Fruit fly (Drosophila melanogaster) whole organism, embryonic: ENCODE measurements around the gene CG31988.

Experiments
- BEAF-32 ChIP-seq: fragments of 200-800 bp; sonication (Bioruptor generic); optimal IDR thresholded peaks from 3 replicates; lab custom pipeline; 2017; ENCODE audit warnings: missing biosample characterization, missing genetic modification characterization, mild to moderate bottlenecking, moderate library complexity, missing genetic modification reagents
- CG10979 ChIP-seq: fragments of 200-800 bp; sonication (Bioruptor generic); optimal IDR thresholded peaks from 2 replicates; lab custom pipeline; 2018; ENCODE audit warnings: missing biosample characterization, mild to moderate bottlenecking, missing genetic modification characterization, moderate library complexity
- CG12391 ChIP-seq: fragments of 200-800 bp; sonication (Bioruptor generic); optimal IDR thresholded peaks from 3 replicates; lab custom pipeline; 2018; ENCODE audit warnings: missing biosample characterization, mild to moderate bottlenecking, missing genetic modification characterization, moderate library complexity
- CG1792 ChIP-seq: fragments of 200-800 bp; sonication (Bioruptor generic); optimal IDR thresholded peaks from 2 replicates; lab custom pipeline; 2016; ENCODE audit warnings: missing biosample characterization, missing genetic modification characterization
- CG30403 ChIP-seq: fragments of 200-800 bp; sonication (Bioruptor generic); optimal IDR thresholded peaks from 3 replicates; lab custom pipeline; 2016; ENCODE audit warnings: missing biosample characterization, missing genetic modification characterization
- CG5953 ChIP-seq: fragments of 200-800 bp; sonication (Bioruptor generic); IDR thresholded peaks from 2 replicates; pipeline ENCODE4 v1.3.6; 2022; ENCODE audit warnings: missing biosample characterization, missing genetic modification characterization
- CG7928 ChIP-seq: fragments of 200-800 bp; sonication (Bioruptor generic); optimal IDR thresholded peaks from 2 replicates; lab custom pipeline; 2017; ENCODE audit warnings: missing biosample characterization, mild to moderate bottlenecking, missing genetic modification characterization
- CG7963 ChIP-seq: fragments of 200-800 bp; sonication (Bioruptor generic); IDR thresholded peaks from 3 replicates; pipeline ENCODE4 v1.3.6; 2022; ENCODE audit warnings: missing biosample characterization, missing genetic modification characterization; ENCODE audit not compliant: partially characterized antibody
- CG8765 ChIP-seq: fragments of 200-800 bp; sonication (Bioruptor generic); IDR thresholded peaks from 2 replicates; pipeline ENCODE4 v1.3.6; 2022; ENCODE audit warnings: missing biosample characterization, missing genetic modification characterization
- CHES-1-like ChIP-seq: fragments of 200-800 bp; sonication (Bioruptor generic); optimal IDR thresholded peaks from 2 replicates; lab custom pipeline; 2016; ENCODE audit warnings: missing biosample characterization, missing genetic modification characterization
- Chrac-16 ChIP-seq: fragments of 200-800 bp; sonication (Bioruptor generic); optimal IDR thresholded peaks from 3 replicates; lab custom pipeline; 2016; ENCODE audit warnings: missing biosample characterization, missing genetic modification characterization
- D ChIP-seq, 2 experiments: fragments of 200-800 bp in 1 of 2; fragments of >200 bp in 1 of 2; sonication (Bioruptor generic) in 1 of 2; optimal IDR thresholded peaks; 2 replicates in 1 of 2; 3 replicates in 1 of 2; lab custom pipeline; 2017; ENCODE audit warnings: mild to moderate bottlenecking in 1 of 2, missing biosample characterization in 1 of 2, missing genetic modification characterization in 1 of 2, missing genetic modification reagents in 1 of 2
- D19B ChIP-seq: fragments of 200-800 bp; sonication (Bioruptor generic); optimal IDR thresholded peaks from 2 replicates; lab custom pipeline; 2017; ENCODE audit warnings: missing biosample characterization, mild to moderate bottlenecking, missing genetic modification characterization
- Jarid2 ChIP-seq: fragments of 200-800 bp; sonication (Bioruptor generic); optimal IDR thresholded peaks from 3 replicates; lab custom pipeline; 2017; ENCODE audit warnings: mild to moderate bottlenecking, missing biosample characterization, missing genetic modification reagents, missing genetic modification characterization
- Myb ChIP-seq: fragments of 200-800 bp; sonication (Bioruptor generic); optimal IDR thresholded peaks from 2 replicates; lab custom pipeline; 2016; ENCODE audit warnings: missing biosample characterization, missing genetic modification characterization
- NK7.1 ChIP-seq: fragments of 200-800 bp; sonication (Bioruptor generic); optimal IDR thresholded peaks from 3 replicates; lab custom pipeline; 2016; ENCODE audit warnings: missing biosample characterization, missing genetic modification characterization
- Neu2 ChIP-seq: fragments of 200-800 bp; sonication (Bioruptor generic); optimal IDR thresholded peaks from 3 replicates; lab custom pipeline; 2016; ENCODE audit warnings: missing biosample characterization, missing genetic modification characterization, borderline replicate concordance
- Opbp ChIP-seq: fragments of 200-800 bp; sonication (Bioruptor generic); IDR thresholded peaks from 3 replicates; pipeline ENCODE4 v1.3.6; 2022; ENCODE audit warnings: missing biosample characterization, missing genetic modification characterization; ENCODE audit not compliant: partially characterized antibody
- Poxn ChIP-seq: fragments of 200-800 bp; sonication (Bioruptor generic); IDR thresholded peaks from 2 replicates; pipeline ENCODE4 v1.3.6; 2022; ENCODE audit warnings: missing biosample characterization, missing genetic modification characterization
- Tbp ChIP-seq: fragments of >200 bp; optimal IDR thresholded peaks from 2 replicates; lab custom pipeline; 2018; ENCODE audit warnings: missing biosample characterization, missing genetic modification characterization
- Xbp1 ChIP-seq: fragments of 200-800 bp; sonication (Bioruptor generic); optimal IDR thresholded peaks from 3 replicates; lab custom pipeline; 2016; ENCODE audit warnings: missing biosample characterization, mild to moderate bottlenecking, missing genetic modification characterization
- Xrp1 ChIP-seq: fragments of 200-800 bp; sonication (Bioruptor generic); IDR thresholded peaks from 2 replicates; pipeline ENCODE4 v1.3.6; 2022; ENCODE audit warnings: missing biosample characterization, missing genetic modification characterization
- bbx ChIP-seq: fragments of 200-800 bp; sonication (Bioruptor generic); IDR thresholded peaks from 2 replicates; pipeline ENCODE4 v1.3.6; 2022; ENCODE audit warnings: missing biosample characterization, missing genetic modification characterization; ENCODE audit not compliant: partially characterized antibody
- bcd ChIP-seq: fragments of 200-800 bp; sonication (Bioruptor generic); optimal IDR thresholded peaks from 2 replicates; lab custom pipeline; 2017; ENCODE audit warnings: missing biosample characterization, mild to moderate bottlenecking, missing genetic modification characterization
- cas ChIP-seq: fragments of 200-800 bp; sonication (Bioruptor generic); IDR thresholded peaks from 2 replicates; pipeline ENCODE4 v1.3.6; 2022; ENCODE audit warnings: missing biosample characterization, missing genetic modification characterization
- cato ChIP-seq: fragments of 200-800 bp; sonication (Bioruptor generic); optimal IDR thresholded peaks from 2 replicates; lab custom pipeline; 2016; ENCODE audit warnings: missing biosample characterization, missing genetic modification characterization, borderline replicate concordance
- cwo ChIP-seq: fragments of 200-800 bp; sonication (Bioruptor generic); optimal IDR thresholded peaks from 3 replicates; lab custom pipeline; 2017; ENCODE audit warnings: missing biosample characterization, missing genetic modification characterization, mild to moderate bottlenecking, moderate library complexity, missing genetic modification reagents
- dm ChIP-seq: fragments of 200-800 bp; sonication (Bioruptor generic); optimal IDR thresholded peaks from 3 replicates; lab custom pipeline; 2016; ENCODE audit warnings: missing biosample characterization, missing genetic modification characterization
- dmrt11E ChIP-seq: fragments of 200-800 bp; sonication (Bioruptor generic); optimal IDR thresholded peaks from 3 replicates; lab custom pipeline; 2018; ENCODE audit warnings: missing biosample characterization, mild to moderate bottlenecking, missing genetic modification characterization, moderate library complexity
- dysf ChIP-seq: fragments of 200-800 bp; sonication (Bioruptor generic); IDR thresholded peaks from 3 replicates; pipeline ENCODE4 v1.3.6; 2022; ENCODE audit warnings: missing biosample characterization, missing genetic modification characterization
- h ChIP-seq: fragments of >200 bp; optimal IDR thresholded peaks from 2 replicates; lab custom pipeline; 2017
- hkb ChIP-seq, 2 experiments: fragments of 200-800 bp in 1 of 2; fragments of >200 bp in 1 of 2; sonication (Bioruptor generic) in 1 of 2; IDR thresholded peaks in 1 of 2; optimal IDR thresholded peaks in 1 of 2; 2 replicates each; pipeline versions ENCODE4 v1.3.6 to Lab custom; 2017 to 2022; ENCODE audit warnings: missing biosample characterization in 1 of 2, missing genetic modification characterization in 1 of 2
- insv ChIP-seq, 2 experiments: fragments of 200-800 bp; sonication (Bioruptor generic); optimal IDR thresholded peaks; 3 replicates each; lab custom pipeline; 2016 to 2018; ENCODE audit warnings: missing biosample characterization in 2 of 2, missing genetic modification characterization in 2 of 2
- inv ChIP-seq: fragments of 200-800 bp; sonication (Bioruptor generic); IDR thresholded peaks from 2 replicates; pipeline ENCODE4 v1.3.6; 2022; ENCODE audit warnings: missing biosample characterization, missing genetic modification characterization; ENCODE audit not compliant: partially characterized antibody
- maf-S ChIP-seq: fragments of 200-800 bp; sonication (Bioruptor generic); optimal IDR thresholded peaks from 2 replicates; lab custom pipeline; 2016; ENCODE audit warnings: missing biosample characterization, missing genetic modification characterization
- pum ChIP-seq: fragments of 200-800 bp; sonication (Bioruptor generic); optimal IDR thresholded peaks from 2 replicates; lab custom pipeline; 2016; ENCODE audit warnings: missing biosample characterization, missing genetic modification characterization
- pzg ChIP-seq: fragments of 200-800 bp; sonication (Bioruptor generic); optimal IDR thresholded peaks from 3 replicates; lab custom pipeline; 2018; ENCODE audit warnings: missing biosample characterization, mild to moderate bottlenecking, missing genetic modification characterization, moderate library complexity
- ranshi ChIP-seq: fragments of 200-800 bp; sonication (Bioruptor generic); IDR thresholded peaks from 2 replicates; pipeline ENCODE4 v1.3.6; 2022; ENCODE audit warnings: missing biosample characterization, missing genetic modification characterization
- sc ChIP-seq, 3 experiments: fragments of >200 bp in 2 of 3; fragments of 200-800 bp in 1 of 3; sonication (Bioruptor generic) in 1 of 3; optimal IDR thresholded peaks; 2 replicates in 2 of 3; 3 replicates in 1 of 3; lab custom pipeline; 2017; ENCODE audit warnings: mild to moderate bottlenecking in 1 of 3, missing biosample characterization in 1 of 3, missing genetic modification characterization in 1 of 3, missing genetic modification reagents in 1 of 3
- schlank ChIP-seq: fragments of 200-800 bp; sonication (Bioruptor generic); optimal IDR thresholded peaks from 2 replicates; lab custom pipeline; 2018; ENCODE audit warnings: missing biosample characterization, mild to moderate bottlenecking, missing genetic modification characterization
- sd ChIP-seq: fragments of 200-800 bp; sonication (Bioruptor generic); optimal IDR thresholded peaks from 3 replicates; lab custom pipeline; 2018; ENCODE audit warnings: missing biosample characterization, mild to moderate bottlenecking, missing genetic modification characterization, moderate library complexity
- sim ChIP-seq: fragments of 200-800 bp; sonication (Bioruptor generic); IDR thresholded peaks from 2 replicates; pipeline ENCODE4 v1.3.6; 2022; ENCODE audit warnings: missing biosample characterization, missing genetic modification characterization
- tgo ChIP-seq: fragments of 200-800 bp; sonication (Bioruptor generic); IDR thresholded peaks from 3 replicates; pipeline ENCODE4 v1.3.6; 2022; ENCODE audit warnings: missing biosample characterization, missing genetic modification characterization
- tna ChIP-seq: fragments of 200-800 bp; sonication (Bioruptor generic); IDR thresholded peaks from 2 replicates; pipeline ENCODE4 v1.3.6; 2022; ENCODE audit warnings: missing biosample characterization, missing genetic modification characterization; ENCODE audit not compliant: partially characterized antibody
- trem ChIP-seq: fragments of 200-800 bp; optimal IDR thresholded peaks from 3 replicates; lab custom pipeline; 2019; ENCODE audit warnings: missing biosample characterization, mild to moderate bottlenecking, missing genetic modification characterization, moderate library complexity
- zf30C ChIP-seq: fragments of 200-800 bp; sonication (Bioruptor generic); optimal IDR thresholded peaks from 3 replicates; lab custom pipeline; 2018; ENCODE audit warnings: missing biosample characterization, mild to moderate bottlenecking, missing genetic modification characterization

Gene CG31988

dm6 chr2L:21168295-21169159 is 34.1 kb downstream of the CG31988 start, which contains the start of the genes mAcon1, CG43345 and CG43346 (continued):
- TF ChIP-seq inv (peak; percentile 31; the same call in 1 of the 2 replicates), NK7.1 (GFP tag; lab: Kevin White, UChicago) (peak; percentile 81), trem (tag; lab: Kevin White, UChicago) (peak; percentile 79), sc (optimal IDR thresholded peaks at IDR 0.05; lab: Kevin White, UChicago) (no peak), sc (GFP tag; optimal IDR thresholded peaks at IDR 0.05; lab: Kevin White, UChicago) (peak; percentile 68), pum (GFP tag; lab: Kevin White, UChicago) (peak; percentile 90), cas (0 out of 2 replicates have a peak, but pooled peaks have one; percentile 6), Myb (GFP tag; lab: Kevin White, UChicago) (peak; percentile 87), CG30403 (GFP tag; lab: Kevin White, UChicago) (peak; percentile 87), CG5953 (GFP tag; lab: Robert Waterston, UW) (no peak; the same call in 1 of the 2 replicates), CG7963 (GFP tag; lab: Robert Waterston, UW) (no peak), sim (GFP tag; lab: Robert Waterston, UW) (no peak), CG10979 (tag; lab: Kevin White, UChicago) (peak; percentile 64), CG8765 (GFP tag; lab: Robert Waterston, UW) (peak; percentile 19; the same call in 1 of the 2 replicates), ranshi (no peak; the same call in 1 of the 2 replicates), Neu2 (GFP tag; lab: Kevin White, UChicago) (peak; percentile 45), pzg (GFP tag; lab: Kevin White, UChicago) (peak; percentile 68), Xrp1 (GFP tag; lab: Robert Waterston, UW) (peak; percentile 79), dmrt11E (peak; percentile 73), bcd (no peak), CG12391 (tag; lab: Kevin White, UChicago) (peak; percentile 82), tgo (GFP tag; lab: Robert Waterston, UW) (peak; percentile 58), insv (GFP tag; optimal IDR thresholded peaks at IDR 0.05; lab: Kevin White, UChicago) (peak in 1 of 2 experiments; percentile 34), zf30C (GFP tag; lab: Kevin White, UChicago) (no peak), sd (tag; lab: Kevin White, UChicago) (no peak), Poxn (GFP tag; lab: Robert Waterston, UW) (no peak), hkb (optimal IDR thresholded peaks at IDR 0.05; lab: Kevin White, UChicago) (peak; percentile 51), hkb (GFP tag; IDR thresholded peaks at IDR 0.05; lab: Robert Waterston, UW) (peak; percentile 72), Opbp (GFP tag; lab: Robert Waterston, UW) (no peak), tna (GFP tag; lab: Robert Waterston, UW) (no peak), dm (GFP tag; lab: Kevin White, UChicago) (peak; percentile 89), CHES-1-like (peak; percentile 87), Tbp (peak; percentile 85), BEAF-32 (GFP tag; lab: Kevin White, UChicago) (peak; percentile 48), CG7928 (GFP tag; lab: Kevin White, UChicago) (peak; percentile 57), CG1792 (GFP tag; lab: Kevin White, UChicago) (peak; percentile 83), cato (GFP tag; lab: Kevin White, UChicago) (peak; percentile 70), schlank (tag; lab: Kevin White, UChicago) (peak; percentile 76), D19B (GFP tag; lab: Kevin White, UChicago) (peak; percentile 66), Xbp1 (peak; percentile 84), D (optimal IDR thresholded peaks at IDR 0.05; lab: Kevin White, UChicago) (no peak), D (GFP tag; optimal IDR thresholded peaks at IDR 0.05; lab: Kevin White, UChicago) (peak; percentile 53), Chrac-16 (GFP tag; lab: Kevin White, UChicago) (peak; percentile 85), maf-S (GFP tag; lab: Kevin White, UChicago) (peak; percentile 78), Jarid2 (GFP tag; lab: Kevin White, UChicago) (no peak), dysf (GFP tag; lab: Robert Waterston, UW) (peak; percentile 80), cwo (GFP tag; lab: Kevin White, UChicago) (peak; percentile 68), bbx (GFP tag; lab: Robert Waterston, UW) (no peak), h (lab: Kevin White, UChicago) (no peak)
